Fruit fly (Drosophila melanogaster) whole organism, prepupa: ENCODE data around the gene Prosbeta2R2.

ENCODE experiments used
- CG11294 ChIP-seq: fragments of 200-800 bp; sonication (Bioruptor generic); IDR thresholded peaks from 2 replicates; pipeline ENCODE4 v1.3.6; 2022; ENCODE audit warnings: missing biosample characterization, missing genetic modification characterization
- Eip78C ChIP-seq: fragments of 200-800 bp; sonication (Bioruptor generic); peaks from one replicate; lab custom pipeline; 2016; ENCODE audit warnings: missing biosample characterization, missing genetic modification characterization
- Ets21C ChIP-seq: fragments of 200-800 bp; sonication (Bioruptor generic); optimal IDR thresholded peaks from 3 replicates; lab custom pipeline; 2016; ENCODE audit warnings: missing biosample characterization, missing genetic modification characterization
- Hr4 ChIP-seq: fragments of 200-800 bp; sonication (Bioruptor generic); optimal IDR thresholded peaks from 3 replicates; lab custom pipeline; 2016; ENCODE audit warnings: missing biosample characterization, missing genetic modification characterization
- OdsH ChIP-seq: fragments of 200-800 bp; sonication (Bioruptor generic); optimal IDR thresholded peaks from 3 replicates; lab custom pipeline; 2016; ENCODE audit warnings: missing biosample characterization, missing genetic modification characterization
- Sox14 ChIP-seq: fragments of 200-800 bp; sonication (Bioruptor generic); optimal IDR thresholded peaks from 3 replicates; lab custom pipeline; 2016; ENCODE audit warnings: missing biosample characterization, missing genetic modification characterization
- acj6 ChIP-seq: fragments of 200-800 bp; sonication (Bioruptor generic); optimal IDR thresholded peaks from 3 replicates; lab custom pipeline; 2016; ENCODE audit warnings: missing biosample characterization, missing genetic modification characterization
- salr ChIP-seq, 2 experiments: fragments of 200-800 bp; sonication (Bioruptor generic); optimal IDR thresholded peaks; 3 replicates each; lab custom pipeline; 2016 to 2018; ENCODE audit warnings: missing biosample characterization in 2 of 2, missing genetic modification characterization in 2 of 2, mild to moderate bottlenecking in 1 of 2
- svp ChIP-seq: fragments of 200-800 bp; sonication (Bioruptor generic); peaks from one replicate; lab custom pipeline; 2016; ENCODE audit warnings: missing biosample characterization, missing genetic modification characterization

DNA sequence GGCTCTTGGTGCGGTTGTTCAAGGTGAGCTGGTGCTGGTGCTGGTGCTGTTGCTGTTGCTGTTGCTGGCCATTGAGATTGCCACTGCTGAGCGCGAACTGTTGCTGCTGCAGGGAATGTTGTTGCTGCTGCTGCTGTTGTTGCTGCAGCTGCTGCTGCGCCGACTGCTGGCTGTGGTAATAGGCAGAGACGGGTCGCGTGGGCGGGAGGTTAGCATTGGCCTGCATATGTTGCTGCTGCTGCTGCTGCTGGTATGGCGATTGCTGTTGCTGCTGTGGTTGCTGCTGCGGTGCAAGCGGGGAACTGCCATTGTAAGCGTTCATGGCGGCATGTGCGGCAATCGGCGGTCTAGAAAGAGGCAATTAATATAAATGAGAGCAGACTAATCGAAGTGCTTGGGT, 43.4 kb downstream of the Prosbeta2R2 start:
- no peak for TF ChIP-seq Ets21C (GFP tag; lab: Kevin White, UChicago)
- no peak for TF ChIP-seq salr (GFP tag; optimal IDR thresholded peaks at IDR 0.05; lab: Kevin White, UChicago)
- no peak for TF ChIP-seq Hr4 (GFP tag; lab: Kevin White, UChicago)
- TF ChIP-seq Eip78C (GFP tag; lab: Kevin White, UChicago): no peak
- no peak for TF ChIP-seq acj6 (GFP tag; lab: Kevin White, UChicago)
- TF ChIP-seq svp: no peak
- no peak for TF ChIP-seq Sox14
- TF ChIP-seq CG11294 (GFP tag; lab: Robert Waterston, UW): no peak
- no peak for TF ChIP-seq OdsH (GFP tag; lab: Kevin White, UChicago)
